Worm (Caenorhabditis elegans): Measurements from ENCODE around the gene C18D1.2.

- no peak for TF ChIP-seq mab-5 (tag; optimal IDR thresholded peaks at IDR 0.05)
- TF ChIP-seq nhr-76 (tag; optimal IDR thresholded peaks at IDR 0.05), result no peak
- no peak for TF ChIP-seq lsy-2 (tag; optimal IDR thresholded peaks at IDR 0.05)
- TF ChIP-seq unc-62 (GFP tag; optimal IDR thresholded peaks at IDR 0.05), result no peak
- no peak for TF ChIP-seq flh-1 (GFP tag; optimal IDR thresholded peaks at IDR 0.05)
- no peak for TF ChIP-seq nhr-237 (tag; optimal IDR thresholded peaks at IDR 0.05)
- TF ChIP-seq nhr-12 (tag; optimal IDR thresholded peaks at IDR 0.05), result no peak
Measured at ce11 chrII:10065472-10065871, 8.7 kb downstream of the C18D1.2 start.

All from whole organism, mixed stage, embryonic.